Comparison of ENCODE assay signal across 5 fruit fly cellular contexts in genomic region chrX:12752196-12752595, dm6.
TF ChIP-seq lines count a peak whose summit lies in the region.

No protein-coding gene starts in this region.

TF ChIP-seq in whole organism, adult, 20 proteins besides CTCF, POLR2A, EP300 and RAD21 (continued from another document):
- TF ChIP-seq kay (GFP tag; lab: Kevin White, UChicago; ENCODE audit: borderline replicate concordance) (no peak), bab1 (GFP tag; optimal IDR thresholded peaks at IDR 0.05; lab: Kevin White, UChicago) (peak; percentile 98), Crg-1 (GFP tag; optimal IDR thresholded peaks at IDR 0.05; lab: Kevin White, UChicago) (peak; percentile 94)

TF ChIP-seq in whole organism, embryonic, 481 proteins besides CTCF, POLR2A, EP300 and RAD21 (continued from another document and continues in another):
- TF ChIP-seq org-1 (GFP tag; optimal IDR thresholded peaks at IDR 0.05; lab: Kevin White, UChicago) (peak; percentile 98), CG17912 (GFP tag; optimal IDR thresholded peaks at IDR 0.05; lab: Kevin White, UChicago) (no peak), H2.0 (GFP tag; IDR thresholded peaks at IDR 0.05; lab: Robert Waterston, UW) (peak; percentile 99), dysf (GFP tag; IDR thresholded peaks at IDR 0.05; lab: Robert Waterston, UW) (peak; percentile 99), E2f1 (GFP tag; IDR thresholded peaks at IDR 0.05; lab: Robert Waterston, UW) (peak; percentile 99), CG32532 (GFP tag; IDR thresholded peaks at IDR 0.05; lab: Robert Waterston, UW) (peak; percentile 100), CG8924 (tag; optimal IDR thresholded peaks at IDR 0.05; lab: Kevin White, UChicago) (peak; percentile 99), peb (GFP tag; IDR thresholded peaks at IDR 0.05; lab: Robert Waterston, UW) (peak; percentile 98), CG42726 (GFP tag; IDR thresholded peaks at IDR 0.05; lab: Robert Waterston, UW; ENCODE audit: partially characterized antibody) (no peak), lbe (GFP tag; optimal IDR thresholded peaks at IDR 0.05; lab: Kevin White, UChicago) (peak; percentile 99), Scr (GFP tag; IDR thresholded peaks at IDR 0.05; lab: Robert Waterston, UW; ENCODE audit: partially characterized antibody) (0 out of 2 replicates have a peak, but pooled peaks have one; percentile 26), Lpt (GFP tag; optimal IDR thresholded peaks at IDR 0.05; lab: Kevin White, UChicago) (no peak), dimm (GFP tag; IDR thresholded peaks at IDR 0.05; lab: Robert Waterston, UW) (peak; percentile 97), CG16813 (GFP tag; IDR thresholded peaks at IDR 0.05; lab: Robert Waterston, UW; ENCODE audit: partially characterized antibody) (no peak), Meics (GFP tag; optimal IDR thresholded peaks at IDR 0.05; lab: Kevin White, UChicago) (peak; percentile 99), CG2116 (GFP tag; optimal IDR thresholded peaks at IDR 0.05; lab: Kevin White, UChicago) (peak; percentile 90), CG13123 (GFP tag; optimal IDR thresholded peaks at IDR 0.05; lab: Kevin White, UChicago) (peak; percentile 99), CG1529 (GFP tag; optimal IDR thresholded peaks at IDR 0.05; lab: Kevin White, UChicago) (peak; percentile 98), mam (GFP tag; optimal IDR thresholded peaks at IDR 0.05; lab: Kevin White, UChicago) (peak; percentile 99), pb (GFP tag; optimal IDR thresholded peaks at IDR 0.05; lab: Kevin White, UChicago) (peak; percentile 99), Ravus (GFP tag; IDR thresholded peaks at IDR 0.05; lab: Robert Waterston, UW) (peak; percentile 98), CG12219 (GFP tag; optimal IDR thresholded peaks at IDR 0.05; lab: Kevin White, UChicago) (peak; percentile 99), Abd-B (GFP tag; optimal IDR thresholded peaks at IDR 0.05; lab: Kevin White, UChicago) (peak; percentile 99), dpn (GFP tag; optimal IDR thresholded peaks at IDR 0.05; lab: Kevin White, UChicago) (peak; percentile 99 to 100), so (GFP tag; IDR thresholded peaks at IDR 0.05; lab: Robert Waterston, UW) (peak; percentile 99), gt (GFP tag; IDR thresholded peaks at IDR 0.05; lab: Robert Waterston, UW) (peak; percentile 97), sd (tag; optimal IDR thresholded peaks at IDR 0.05; lab: Kevin White, UChicago) (peak; percentile 91), CG5180 (GFP tag; optimal IDR thresholded peaks at IDR 0.05; lab: Kevin White, UChicago) (peak; percentile 89), D19A (tag; optimal IDR thresholded peaks at IDR 0.05; lab: Kevin White, UChicago) (peak; percentile 97), Oli (tag; optimal IDR thresholded peaks at IDR 0.05; lab: Kevin White, UChicago) (peak; percentile 99), zf30C (GFP tag; optimal IDR thresholded peaks at IDR 0.05; lab: Kevin White, UChicago) (peak; percentile 99)

TF ChIP-seq in whole organism, prepupa, 60 proteins besides CTCF, POLR2A, EP300 and RAD21 (continued from another document and continues in another):
- peak; percentile 94 for TF ChIP-seq Hr4 (GFP tag; optimal IDR thresholded peaks at IDR 0.05; lab: Kevin White, UChicago)
- peak; percentile 99 for TF ChIP-seq CG6276 (GFP tag; optimal IDR thresholded peaks at IDR 0.05; lab: Kevin White, UChicago)
- peak; percentile 100 for TF ChIP-seq CG6163 (GFP tag; IDR thresholded peaks at IDR 0.05; lab: Robert Waterston, UW)
- peak; percentile 94 for TF ChIP-seq fkh (GFP tag; optimal IDR thresholded peaks at IDR 0.05; lab: Kevin White, UChicago)
- peak; percentile 99 for TF ChIP-seq CG6854 (GFP tag; optimal IDR thresholded peaks at IDR 0.05; lab: Kevin White, UChicago)
- TF ChIP-seq Ets96B (tag; optimal IDR thresholded peaks at IDR 0.05; lab: Kevin White, UChicago) = peak; percentile 100
- peak; percentile 100 for TF ChIP-seq CG8632 (GFP tag; optimal IDR thresholded peaks at IDR 0.05; lab: Kevin White, UChicago)
- TF ChIP-seq CG6808 (GFP tag; optimal IDR thresholded peaks at IDR 0.05; lab: Kevin White, UChicago) = peak; percentile 99
- TF ChIP-seq CG16779 (tag; optimal IDR thresholded peaks at IDR 0.05; lab: Kevin White, UChicago) = peak; percentile 97
- TF ChIP-seq Sox102F (GFP tag; optimal IDR thresholded peaks at IDR 0.05; lab: Kevin White, UChicago) = peak; percentile 100
- TF ChIP-seq Ets21C (GFP tag; optimal IDR thresholded peaks at IDR 0.05; lab: Kevin White, UChicago) = peak; percentile 99
- TF ChIP-seq CG11294 (GFP tag; IDR thresholded peaks at IDR 0.05; lab: Robert Waterston, UW) = peak; percentile 99
- peak; percentile 99 for TF ChIP-seq CG32006 (GFP tag; optimal IDR thresholded peaks at IDR 0.05; lab: Kevin White, UChicago)
- peak; percentile 100 for TF ChIP-seq CG10631 (GFP tag; optimal IDR thresholded peaks at IDR 0.05; lab: Kevin White, UChicago)
- peak; percentile 99 for TF ChIP-seq CG8119 (GFP tag; IDR thresholded peaks at IDR 0.05; lab: Robert Waterston, UW)
- peak; percentile 98 for TF ChIP-seq Blimp-1 (GFP tag; optimal IDR thresholded peaks at IDR 0.05; lab: Kevin White, UChicago)
- TF ChIP-seq lz (GFP tag; optimal IDR thresholded peaks at IDR 0.05; lab: Kevin White, UChicago) = peak; percentile 99
- TF ChIP-seq fd85E (GFP tag; optimal IDR thresholded peaks at IDR 0.05; lab: Kevin White, UChicago) = peak; percentile 97
- TF ChIP-seq CG10669 (GFP tag; optimal IDR thresholded peaks at IDR 0.05; lab: Kevin White, UChicago) = peak; percentile 100
- peak; percentile 99 for TF ChIP-seq CG1621 (tag; optimal IDR thresholded peaks at IDR 0.05; lab: Kevin White, UChicago)
- peak; percentile 100 for TF ChIP-seq net (GFP tag; optimal IDR thresholded peaks at IDR 0.05; lab: Kevin White, UChicago)
- peak; percentile 100 for TF ChIP-seq svp (GFP tag; lab: Kevin White, UChicago)
- TF ChIP-seq Hr38 (GFP tag; optimal IDR thresholded peaks at IDR 0.05; lab: Kevin White, UChicago) = peak; percentile 83
- peak; percentile 100 for TF ChIP-seq CG3032 (tag; optimal IDR thresholded peaks at IDR 0.05; lab: Kevin White, UChicago)
- peak; percentile 100 for TF ChIP-seq CG31627 (GFP tag; optimal IDR thresholded peaks at IDR 0.05; lab: Kevin White, UChicago)
- peak; percentile 100 for TF ChIP-seq CG3919 (GFP tag; optimal IDR thresholded peaks at IDR 0.05; lab: Kevin White, UChicago)
- TF ChIP-seq CG6792 (GFP tag; optimal IDR thresholded peaks at IDR 0.05; lab: Kevin White, UChicago) = peak; percentile 100
- TF ChIP-seq CG4318 (GFP tag; optimal IDR thresholded peaks at IDR 0.05; lab: Kevin White, UChicago) = peak; percentile 98
- TF ChIP-seq ss (GFP tag; optimal IDR thresholded peaks at IDR 0.05; lab: Kevin White, UChicago) = peak; percentile 100
- TF ChIP-seq CG8319 (GFP tag; optimal IDR thresholded peaks at IDR 0.05; lab: Kevin White, UChicago) = peak; percentile 99
- TF ChIP-seq fd59A (GFP tag; optimal IDR thresholded peaks at IDR 0.05; lab: Kevin White, UChicago) = peak; percentile 100
- TF ChIP-seq salr (GFP tag; optimal IDR thresholded peaks at IDR 0.05; lab: Kevin White, UChicago) = peak; percentile 99 to 100
- TF ChIP-seq vri (GFP tag; optimal IDR thresholded peaks at IDR 0.05; lab: Kevin White, UChicago) = peak; percentile 99

TF ChIP-seq in whole organism, pupa, 21 proteins besides CTCF, POLR2A, EP300 and RAD21 (continued from another document):
- TF ChIP-seq fd96Ca (GFP tag; IDR thresholded peaks at IDR 0.05; lab: Robert Waterston, UW) (peak; percentile 99), Pif1B (GFP tag; optimal IDR thresholded peaks at IDR 0.05; lab: Kevin White, UChicago) (peak; percentile 100)
TF ChIP-seq in whole organism, pupa: peak in this region for 21.

TF ChIP-seq in whole organism, wandering third instar larva, 38 proteins besides CTCF, POLR2A, EP300 and RAD21 (continued from another document):
- TF ChIP-seq HLH106 (tag; optimal IDR thresholded peaks at IDR 0.05; lab: Kevin White, UChicago) (peak; percentile 100), Sp1 (GFP tag; optimal IDR thresholded peaks at IDR 0.05; lab: Kevin White, UChicago) (peak; percentile 100), sv (GFP tag; optimal IDR thresholded peaks at IDR 0.05; lab: Kevin White, UChicago) (peak; percentile 98), lola (GFP tag; optimal IDR thresholded peaks at IDR 0.05; lab: Kevin White, UChicago) (no peak), Hr83 (GFP tag; optimal IDR thresholded peaks at IDR 0.05; lab: Kevin White, UChicago; ENCODE audit: poor library complexity, severe bottlenecking) (peak; percentile 89), Jra (GFP tag; optimal IDR thresholded peaks at IDR 0.05; lab: Kevin White, UChicago) (peak; percentile 99), ey (GFP tag; optimal IDR thresholded peaks at IDR 0.05; lab: Kevin White, UChicago) (peak; percentile 100), OdsH (GFP tag; optimal IDR thresholded peaks at IDR 0.05; lab: Kevin White, UChicago) (peak; percentile 100), brk (GFP tag; optimal IDR thresholded peaks at IDR 0.05; lab: Kevin White, UChicago) (peak; percentile 98), woc (GFP tag; optimal IDR thresholded peaks at IDR 0.05; lab: Kevin White, UChicago) (peak; percentile 99), dl (GFP tag; optimal IDR thresholded peaks at IDR 0.05; lab: Kevin White, UChicago; ENCODE audit: insufficient read depth in 1 of 2, partially characterized antibody in 2 of 2) (no peak), fru (GFP tag; optimal IDR thresholded peaks at IDR 0.05; lab: Kevin White, UChicago) (peak; percentile 99), Hr78 (GFP tag; optimal IDR thresholded peaks at IDR 0.05; lab: Kevin White, UChicago) (no peak), CG32264 (GFP tag; optimal IDR thresholded peaks at IDR 0.05; lab: Kevin White, UChicago) (peak; percentile 99), rgr (GFP tag; optimal IDR thresholded peaks at IDR 0.05; lab: Kevin White, UChicago) (peak; percentile 100), CG9705 (GFP tag; optimal IDR thresholded peaks at IDR 0.05; lab: Kevin White, UChicago) (peak; percentile 98), tai (GFP tag; optimal IDR thresholded peaks at IDR 0.05; lab: Kevin White, UChicago) (peak; percentile 99), Mio (GFP tag; optimal IDR thresholded peaks at IDR 0.05; lab: Kevin White, UChicago) (peak; percentile 96)
TF ChIP-seq in whole organism, wandering third instar larva: peak in this region for 28.
